Fruit fly (Drosophila melanogaster) whole organism, embryonic: Measurements from ENCODE around the gene CG14420.

Experiments
- ATbp ChIP-seq: fragments of 200-800 bp; sonication (Bioruptor generic); optimal IDR thresholded peaks from 2 replicates; lab custom pipeline; 2017; ENCODE audit warnings: missing biosample characterization, mild to moderate bottlenecking, missing genetic modification characterization, missing genetic modification reagents
- Ada2b ChIP-seq: fragments of 200-800 bp; sonication (Bioruptor generic); IDR thresholded peaks from 2 replicates; pipeline ENCODE4 v1.3.6; 2022; ENCODE audit warnings: missing biosample characterization, missing genetic modification characterization
- Asciz ChIP-seq: fragments of 200-800 bp; sonication (Bioruptor generic); optimal IDR thresholded peaks from 2 replicates; lab custom pipeline; 2017; ENCODE audit warnings: missing biosample characterization, mild to moderate bottlenecking, missing genetic modification characterization, missing genetic modification reagents
- Bdp1 ChIP-seq: fragments of 200-800 bp; sonication (Bioruptor generic); optimal IDR thresholded peaks from 3 replicates; lab custom pipeline; 2016; ENCODE audit warnings: missing biosample characterization, missing genetic modification characterization
- CG10979 ChIP-seq: fragments of 200-800 bp; sonication (Bioruptor generic); optimal IDR thresholded peaks from 2 replicates; lab custom pipeline; 2018; ENCODE audit warnings: missing biosample characterization, mild to moderate bottlenecking, missing genetic modification characterization, moderate library complexity
- CG11085 ChIP-seq: fragments of 200-800 bp; sonication (Bioruptor generic); IDR thresholded peaks from 2 replicates; pipeline ENCODE4 v1.3.6; 2022; ENCODE audit warnings: missing biosample characterization, missing genetic modification characterization
- CG11456 ChIP-seq: fragments of 200-800 bp; sonication (Bioruptor generic); IDR thresholded peaks from 3 replicates; pipeline ENCODE4 v1.3.6; 2022; ENCODE audit warnings: missing biosample characterization, missing genetic modification characterization
- CG11504 ChIP-seq: fragments of 200-800 bp; sonication (Bioruptor generic); optimal IDR thresholded peaks from 3 replicates; lab custom pipeline; 2019; ENCODE audit warnings: missing biosample characterization, mild to moderate bottlenecking, missing genetic modification characterization, moderate library complexity
- CG1233 ChIP-seq: fragments of 200-800 bp; sonication (Bioruptor generic); optimal IDR thresholded peaks from 4 replicates; lab custom pipeline; 2018; ENCODE audit warnings: missing biosample characterization, mild to moderate bottlenecking, missing genetic modification characterization
- CG15073 ChIP-seq: fragments of 200-800 bp; sonication (Bioruptor generic); optimal IDR thresholded peaks from 2 replicates; lab custom pipeline; 2016; ENCODE audit warnings: missing biosample characterization, missing genetic modification characterization
- CG15269 ChIP-seq: fragments of 200-800 bp; sonication (Bioruptor generic); optimal IDR thresholded peaks from 2 replicates; lab custom pipeline; 2018; ENCODE audit warnings: missing biosample characterization, mild to moderate bottlenecking, missing genetic modification characterization, moderate library complexity
- CG1603 ChIP-seq: fragments of 200-800 bp; sonication (Bioruptor generic); optimal IDR thresholded peaks from 2 replicates; lab custom pipeline; 2019; ENCODE audit warnings: missing biosample characterization, mild to moderate bottlenecking, missing genetic modification characterization, moderate library complexity
- CG1792 ChIP-seq: fragments of 200-800 bp; sonication (Bioruptor generic); optimal IDR thresholded peaks from 2 replicates; lab custom pipeline; 2016; ENCODE audit warnings: missing biosample characterization, missing genetic modification characterization
- CG2120 ChIP-seq: fragments of 200-800 bp; sonication (Bioruptor generic); optimal IDR thresholded peaks from 3 replicates; lab custom pipeline; 2016; ENCODE audit warnings: missing biosample characterization, missing genetic modification characterization
- CG2678 ChIP-seq: fragments of 200-800 bp; sonication (Bioruptor generic); optimal IDR thresholded peaks from 3 replicates; lab custom pipeline; 2019; ENCODE audit warnings: missing biosample characterization, mild to moderate bottlenecking, missing genetic modification characterization, moderate library complexity
- CG30403 ChIP-seq: fragments of 200-800 bp; sonication (Bioruptor generic); optimal IDR thresholded peaks from 3 replicates; lab custom pipeline; 2016; ENCODE audit warnings: missing biosample characterization, missing genetic modification characterization
- CG3163 ChIP-seq: fragments of 200-800 bp; sonication (Bioruptor generic); optimal IDR thresholded peaks from 3 replicates; lab custom pipeline; 2016; ENCODE audit warnings: missing biosample characterization, missing genetic modification characterization
- CG32532 ChIP-seq: fragments of 200-800 bp; sonication (Bioruptor generic); IDR thresholded peaks from 2 replicates; pipeline ENCODE4 v1.3.6; 2022; ENCODE audit warnings: missing biosample characterization, missing genetic modification characterization
- CG32772 ChIP-seq: fragments of 200-800 bp; sonication (Bioruptor generic); IDR thresholded peaks from 2 replicates; pipeline ENCODE4 v1.3.6; 2022; ENCODE audit warnings: missing biosample characterization, missing genetic modification characterization
- CG6272 ChIP-seq: fragments of 200-800 bp; sonication (Bioruptor generic); IDR thresholded peaks from 2 replicates; pipeline ENCODE4 v1.3.6; 2022; ENCODE audit warnings: missing biosample characterization, missing genetic modification characterization
- CG7372 ChIP-seq: fragments of 200-800 bp; sonication (Bioruptor generic); IDR thresholded peaks from 2 replicates; pipeline ENCODE4 v1.3.6; 2022; ENCODE audit warnings: missing biosample characterization, missing genetic modification characterization
- CG9215 ChIP-seq: fragments of 200-800 bp; sonication (Bioruptor generic); IDR thresholded peaks from 2 replicates; pipeline ENCODE4 v1.3.6; 2022; ENCODE audit warnings: missing biosample characterization, missing genetic modification characterization
- CG9932 ChIP-seq: fragments of 200-800 bp; sonication (Bioruptor generic); IDR thresholded peaks from 2 replicates; pipeline ENCODE4 v1.3.6; 2022; ENCODE audit warnings: missing biosample characterization, missing genetic modification characterization
- Chrac-16 ChIP-seq: fragments of 200-800 bp; sonication (Bioruptor generic); optimal IDR thresholded peaks from 3 replicates; lab custom pipeline; 2016; ENCODE audit warnings: missing biosample characterization, missing genetic modification characterization
- Ets65A ChIP-seq: fragments of 200-800 bp; sonication (Bioruptor generic); peaks from one replicate; lab custom pipeline; 2016; ENCODE audit warnings: missing biosample characterization, missing genetic modification characterization
- Fer1 ChIP-seq: fragments of 200-800 bp; sonication (Bioruptor generic); optimal IDR thresholded peaks from 2 replicates; lab custom pipeline; 2017; ENCODE audit warnings: missing biosample characterization, mild to moderate bottlenecking, missing genetic modification characterization
- Hmr ChIP-seq: fragments of 200-800 bp; sonication (Bioruptor generic); optimal IDR thresholded peaks from 3 replicates; lab custom pipeline; 2017; ENCODE audit warnings: mild to moderate bottlenecking, missing biosample characterization, missing genetic modification reagents, missing genetic modification characterization
- Hr3 ChIP-seq: fragments of 200-800 bp; sonication (Bioruptor generic); optimal IDR thresholded peaks from 3 replicates; lab custom pipeline; 2016; ENCODE audit warnings: missing biosample characterization, missing genetic modification characterization
- Lpt ChIP-seq: fragments of >200 bp; optimal IDR thresholded peaks from 2 replicates; lab custom pipeline; 2018; ENCODE audit warnings: missing biosample characterization, missing genetic modification characterization
- MTF-1 ChIP-seq: fragments of 200-800 bp; sonication (Bioruptor generic); optimal IDR thresholded peaks from 2 replicates; lab custom pipeline; 2018; ENCODE audit warnings: missing biosample characterization, mild to moderate bottlenecking, missing genetic modification characterization, borderline replicate concordance
- Med ChIP-seq: fragments of 200-800 bp; sonication (Bioruptor generic); peaks from one replicate; lab custom pipeline; 2016; ENCODE audit warnings: missing biosample characterization, missing genetic modification characterization, mild to moderate bottlenecking, inconsistent platforms, moderate library complexity
- Oaz ChIP-seq: fragments of 200-800 bp; sonication (Bioruptor generic); IDR thresholded peaks from 2 replicates; pipeline ENCODE4 v1.3.6; 2022; ENCODE audit warnings: missing biosample characterization, missing genetic modification characterization
- Pdp1 ChIP-seq, 2 experiments: fragments of 200-800 bp; sonication (Bioruptor generic); optimal IDR thresholded peaks; 3 replicates each; lab custom pipeline; 2016; ENCODE audit warnings: missing biosample characterization in 2 of 2, missing genetic modification characterization in 2 of 2, mild to moderate bottlenecking in 1 of 2, moderate library complexity in 1 of 2
- Ssrp ChIP-seq: fragments of 200-800 bp; sonication (Bioruptor generic); optimal IDR thresholded peaks from 2 replicates; lab custom pipeline; 2018; ENCODE audit warnings: missing biosample characterization, mild to moderate bottlenecking, missing genetic modification characterization, moderate library complexity
- Xrp1 ChIP-seq: fragments of 200-800 bp; sonication (Bioruptor generic); IDR thresholded peaks from 2 replicates; pipeline ENCODE4 v1.3.6; 2022; ENCODE audit warnings: missing biosample characterization, missing genetic modification characterization
- bab2 ChIP-seq: fragments of 200-800 bp; sonication (Bioruptor generic); optimal IDR thresholded peaks from 2 replicates; lab custom pipeline; 2016; ENCODE audit warnings: missing biosample characterization, missing genetic modification characterization
- cwo ChIP-seq: fragments of 200-800 bp; sonication (Bioruptor generic); optimal IDR thresholded peaks from 3 replicates; lab custom pipeline; 2017; ENCODE audit warnings: missing biosample characterization, missing genetic modification characterization, mild to moderate bottlenecking, moderate library complexity, missing genetic modification reagents
- dmrt99B ChIP-seq: fragments of 200-800 bp; sonication (Bioruptor generic); optimal IDR thresholded peaks from 2 replicates; lab custom pipeline; 2018; ENCODE audit warnings: missing biosample characterization, mild to moderate bottlenecking, missing genetic modification characterization, moderate library complexity
- eve ChIP-seq, 2 experiments: fragments of >200 bp; optimal IDR thresholded peaks; 2 replicates each; lab custom pipeline; 2017; ENCODE audit warnings: missing biosample characterization in 2 of 2, missing genetic modification characterization in 2 of 2
- ewg ChIP-seq: fragments of 200-800 bp; sonication (Bioruptor generic); optimal IDR thresholded peaks from 3 replicates; lab custom pipeline; 2017; ENCODE audit warnings: mild to moderate bottlenecking, missing biosample characterization, missing genetic modification reagents, missing genetic modification characterization
- gem ChIP-seq: fragments of 200-800 bp; sonication (Bioruptor generic); optimal IDR thresholded peaks from 2 replicates; lab custom pipeline; 2019; ENCODE audit warnings: missing biosample characterization, mild to moderate bottlenecking, missing genetic modification characterization, moderate library complexity
- grau ChIP-seq: fragments of 200-800 bp; optimal IDR thresholded peaks from 3 replicates; lab custom pipeline; 2019; ENCODE audit warnings: missing biosample characterization, mild to moderate bottlenecking, missing genetic modification characterization, moderate library complexity
- lmd ChIP-seq: fragments of 200-800 bp; sonication (Bioruptor generic); IDR thresholded peaks from 2 replicates; pipeline ENCODE4 v1.3.6; 2022; ENCODE audit warnings: missing biosample characterization, missing genetic modification characterization
- p53 ChIP-seq: fragments of 200-800 bp; sonication (Bioruptor generic); optimal IDR thresholded peaks from 2 replicates; lab custom pipeline; 2016; ENCODE audit warnings: missing biosample characterization, missing genetic modification characterization
- prd ChIP-seq, 3 experiments: fragments of >200 bp in 2 of 3; fragments of 200-800 bp in 1 of 3; sonication (Bioruptor generic) in 1 of 3; optimal IDR thresholded peaks in 2 of 3; IDR thresholded peaks in 1 of 3; 2 replicates in 2 of 3; 3 replicates in 1 of 3; pipeline versions ENCODE4 v1.3.6 to Lab custom; 2017 to 2022; ENCODE audit warnings: missing biosample characterization in 1 of 3, missing genetic modification characterization in 1 of 3
- row ChIP-seq: fragments of 200-800 bp; sonication (Bioruptor generic); IDR thresholded peaks from 3 replicates; pipeline ENCODE4 v1.3.6; 2022; ENCODE audit warnings: missing biosample characterization, missing genetic modification characterization
- sisA ChIP-seq: fragments of 200-800 bp; sonication (Bioruptor generic); IDR thresholded peaks from 2 replicates; pipeline ENCODE4 v1.3.6; 2022; ENCODE audit warnings: missing biosample characterization, missing genetic modification characterization
- slbo ChIP-seq: fragments of 200-800 bp; sonication (Bioruptor generic); IDR thresholded peaks from 2 replicates; pipeline ENCODE4 v1.3.6; 2022; ENCODE audit warnings: missing biosample characterization, missing genetic modification characterization
- vvl ChIP-seq: fragments of 200-800 bp; sonication (Bioruptor generic); IDR thresholded peaks from 2 replicates; pipeline ENCODE4 v1.3.6; 2022; ENCODE audit warnings: missing biosample characterization, missing genetic modification characterization
- zf30C ChIP-seq: fragments of 200-800 bp; sonication (Bioruptor generic); optimal IDR thresholded peaks from 3 replicates; lab custom pipeline; 2018; ENCODE audit warnings: missing biosample characterization, mild to moderate bottlenecking, missing genetic modification characterization

Gene CG14420

dm6 chrX:2912581-2912980 lies 26.1 kb upstream of the CG14420 start (continued):
- no peak for TF ChIP-seq MTF-1
- no peak for TF ChIP-seq Asciz (GFP tag; lab: Kevin White, UChicago)
- TF ChIP-seq CG1792 (GFP tag; lab: Kevin White, UChicago), result no peak
- TF ChIP-seq CG7372, result no peak
- no peak for TF ChIP-seq Chrac-16 (GFP tag; lab: Kevin White, UChicago)
- peak; percentile 20 for TF ChIP-seq CG2120 (GFP tag; lab: Kevin White, UChicago)
- TF ChIP-seq bab2 (GFP tag; lab: Kevin White, UChicago), result no peak
- no peak for TF ChIP-seq eve (GFP tag; optimal IDR thresholded peaks at IDR 0.05; lab: Kevin White, UChicago)
- no peak for TF ChIP-seq p53 (GFP tag; lab: Kevin White, UChicago)
- no peak for TF ChIP-seq CG9932 (GFP tag; lab: Robert Waterston, UW)
- TF ChIP-seq CG1233 (GFP tag; lab: Kevin White, UChicago), result no peak
- TF ChIP-seq CG11085 (GFP tag; lab: Robert Waterston, UW), result no peak
- TF ChIP-seq CG30403 (GFP tag; lab: Kevin White, UChicago), result no peak
- no peak for TF ChIP-seq cwo (GFP tag; lab: Kevin White, UChicago)
- TF ChIP-seq ATbp, result peak; percentile 26
- TF ChIP-seq dmrt99B (tag; lab: Kevin White, UChicago), result peak; percentile 46
- TF ChIP-seq CG6272 (GFP tag; lab: Robert Waterston, UW), result no peak
- no peak for TF ChIP-seq Lpt (GFP tag; lab: Kevin White, UChicago)
- no peak for TF ChIP-seq CG10979 (tag; lab: Kevin White, UChicago)
- TF ChIP-seq CG15073 (GFP tag; lab: Kevin White, UChicago), result no peak
- peak; percentile 56 for TF ChIP-seq row
- TF ChIP-seq, all 482 proteins: peak for 44

- TF ChIP-seq lmd (GFP tag; lab: Robert Waterston, UW), result peak; percentile 41
- 0 out of 2 replicates have a peak, but pooled peaks have one; percentile 26 for TF ChIP-seq Ada2b (GFP tag; lab: Robert Waterston, UW)
- TF ChIP-seq Med (GFP tag; lab: Kevin White, UChicago), result peak; percentile 64
- TF ChIP-seq ewg, result no peak
- TF ChIP-seq zf30C (GFP tag; lab: Kevin White, UChicago), result no peak
- TF ChIP-seq Pdp1 (GFP tag; optimal IDR thresholded peaks at IDR 0.05; lab: Kevin White, UChicago), result no peak
- TF ChIP-seq Oaz, result 0 out of 2 replicates have a peak, but pooled peaks have one; percentile 13
- no peak for TF ChIP-seq Hr3
- TF ChIP-seq CG11504 (tag; lab: Kevin White, UChicago), result peak; percentile 23
- 0 out of 2 replicates have a peak, but pooled peaks have one; percentile 23 for TF ChIP-seq sisA
- TF ChIP-seq gem (tag; lab: Kevin White, UChicago), result peak; percentile 22
- TF ChIP-seq Ssrp, result no peak
- TF ChIP-seq CG9215, result peak; percentile 36; the same call in 1 of the 2 replicates
- peak; percentile 45 for TF ChIP-seq CG32532 (GFP tag; lab: Robert Waterston, UW)
- TF ChIP-seq slbo (GFP tag; lab: Robert Waterston, UW), result peak; percentile 38; the same call in 1 of the 2 replicates
- TF ChIP-seq CG11456 (GFP tag; lab: Robert Waterston, UW), result 0 out of 3 replicates have a peak, but pooled peaks have one; percentile 21
- peak; percentile 2 for TF ChIP-seq Fer1 (GFP tag; lab: Kevin White, UChicago)
- no peak for TF ChIP-seq prd (optimal IDR thresholded peaks at IDR 0.05; lab: Kevin White, UChicago)
- TF ChIP-seq prd (GFP tag; IDR thresholded peaks at IDR 0.05; lab: Robert Waterston, UW), result 0 out of 3 replicates have a peak, but pooled peaks have one; percentile 24
- 0 out of 2 replicates have a peak, but pooled peaks have one; percentile 11 for TF ChIP-seq vvl (GFP tag; lab: Robert Waterston, UW)
- TF ChIP-seq row, result peak; percentile 52; the same call in 2 of the 3 replicates
- TF ChIP-seq Bdp1 (GFP tag; lab: Kevin White, UChicago), result no peak
- TF ChIP-seq Hmr, result peak; percentile 29
- no peak for TF ChIP-seq Xrp1 (GFP tag; lab: Robert Waterston, UW)
- no peak for TF ChIP-seq CG3163 (GFP tag; lab: Kevin White, UChicago)
- TF ChIP-seq CG15269, result peak; percentile 13
- TF ChIP-seq grau, result peak; percentile 12
- 0 out of 2 replicates have a peak, but pooled peaks have one; percentile 6 for TF ChIP-seq CG32772 (GFP tag; lab: Robert Waterston, UW)
- TF ChIP-seq CG2678 (tag; lab: Kevin White, UChicago), result peak; percentile 32
- TF ChIP-seq Ets65A, result peak; percentile 62
- no peak for TF ChIP-seq CG9932 (GFP tag; lab: Robert Waterston, UW)
- TF ChIP-seq CG1603 (tag; lab: Kevin White, UChicago), result peak; percentile 1
Measured at dm6 chrX:2914091-2914490, 24.6 kb upstream of the CG14420 start.
